Worm (Caenorhabditis elegans) whole organism, late embryonic: ENCODE measurements around the gene nex-1.

Experiments used
- ahr-1 ChIP-seq: sonication (generic microtip); optimal IDR thresholded peaks from 2 replicates; lab custom pipeline; 2016; ENCODE audit warnings: missing genetic modification characterization, missing compliant biosample characterization
- ceh-18 ChIP-seq: sonication (generic microtip); optimal IDR thresholded peaks from 2 replicates; lab custom pipeline; 2016; ENCODE audit warnings: missing genetic modification characterization, missing compliant biosample characterization
- ceh-9 ChIP-seq: sonication (generic microtip); optimal IDR thresholded peaks from 2 replicates; lab custom pipeline; 2016; ENCODE audit warnings: mild to moderate bottlenecking, missing genetic modification characterization, inconsistent platforms, missing compliant biosample characterization
- elt-2 ChIP-seq: sonication (generic microtip); optimal IDR thresholded peaks from 2 replicates; lab custom pipeline; 2016; ENCODE audit warnings: missing genetic modification reagents, missing genetic modification characterization, missing compliant biosample characterization
- eyg-1 ChIP-seq: sonication (generic microtip); optimal IDR thresholded peaks from 2 replicates; lab custom pipeline; 2016; ENCODE audit warnings: missing genotype, missing genetic modification characterization, missing compliant biosample characterization
- mec-3 ChIP-seq: sonication (generic microtip); optimal IDR thresholded peaks from 2 replicates; lab custom pipeline; 2016; ENCODE audit warnings: borderline replicate concordance, missing genetic modification characterization, missing compliant biosample characterization
- nhr-11 ChIP-seq: fragments of 150-350 bp; optimal IDR thresholded peaks from 2 replicates; lab custom pipeline; 2014; ENCODE audit warnings: missing biosample characterization, missing genetic modification characterization
- pag-3 ChIP-seq: sonication (generic microtip); optimal IDR thresholded peaks from 2 replicates; lab custom pipeline; 2016; ENCODE audit warnings: missing compliant biosample characterization, missing genetic modification characterization, borderline replicate concordance
- pha-4 ChIP-seq: fragments of 150-350 bp; optimal IDR thresholded peaks from 2 replicates; lab custom pipeline; 2018; ENCODE audit warnings: missing biosample characterization, missing genetic modification reagents, missing genetic modification characterization
- sox-4 ChIP-seq: sonication (generic microtip); optimal IDR thresholded peaks from 2 replicates; lab custom pipeline; 2017; ENCODE audit warnings: mild to moderate bottlenecking, missing genetic modification characterization, inconsistent platforms, missing compliant biosample characterization
- tbx-2 ChIP-seq: sonication (generic microtip); optimal IDR thresholded peaks from 2 replicates; lab custom pipeline; 2016; ENCODE audit warnings: missing genetic modification characterization, missing compliant biosample characterization

DNA sequence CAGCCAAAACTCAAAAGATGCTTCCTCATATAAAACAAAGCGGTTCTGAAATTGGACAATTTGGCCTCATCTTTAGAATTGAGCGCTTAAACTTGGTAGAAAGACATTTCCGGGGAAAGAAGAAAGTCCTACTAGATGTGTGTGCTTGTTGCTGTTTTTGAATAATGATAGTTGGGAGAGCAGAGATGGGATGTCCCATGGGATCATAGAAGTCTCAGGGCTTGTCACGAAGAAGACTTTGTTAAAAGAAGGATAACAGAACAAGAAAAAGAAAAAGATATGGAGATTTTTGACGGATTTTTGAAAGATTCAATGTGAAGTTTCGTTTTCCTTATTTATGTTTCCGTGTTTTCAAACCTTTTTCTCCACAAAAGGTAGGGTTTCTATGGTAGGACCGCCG lies 6.7 kb upstream of the nex-1 start, which contains the start of gene ZC155.2:
- TF ChIP-seq pha-4 (tag; lab: Kevin White, UChicago) = no peak
- TF ChIP-seq tbx-2 (tag; lab: Kevin White, UChicago) = no peak
- TF ChIP-seq pag-3 (tag; lab: Kevin White, UChicago) = no peak
- no peak for TF ChIP-seq elt-2 (tag; lab: Kevin White, UChicago)
- TF ChIP-seq ceh-18 (tag; lab: Kevin White, UChicago) = no peak
- TF ChIP-seq nhr-11 (tag; lab: Kevin White, UChicago) = no peak
- TF ChIP-seq ceh-9 = no peak
- no peak for TF ChIP-seq sox-4 (tag; lab: Kevin White, UChicago)
- no peak for TF ChIP-seq ahr-1 (tag; lab: Kevin White, UChicago)
- TF ChIP-seq eyg-1 (tag; lab: Kevin White, UChicago) = no peak
- TF ChIP-seq mec-3 (tag; lab: Kevin White, UChicago) = no peak
